Fruit fly (Drosophila melanogaster) whole organism, wandering third instar larva: Measurements from ENCODE around the gene Uggt.
A peak's percentile ranks its signal among the peaks of the same experiment; 100 is the strongest.

ENCODE experiments used
- Abd-B ChIP-seq: fragments of >200 bp; optimal IDR thresholded peaks from 2 replicates; lab custom pipeline; 2017; ENCODE audit warnings: missing biosample characterization, missing genetic modification characterization
- CG32264 ChIP-seq: fragments of 200-800 bp; sonication (Bioruptor generic); optimal IDR thresholded peaks from 2 replicates; lab custom pipeline; 2016; ENCODE audit warnings: missing biosample characterization, missing genetic modification characterization
- CG9705 ChIP-seq: fragments of 200-800 bp; sonication (Bioruptor generic); optimal IDR thresholded peaks from 2 replicates; lab custom pipeline; 2018; ENCODE audit warnings: missing biosample characterization, mild to moderate bottlenecking, missing genetic modification characterization
- CrebA ChIP-seq: fragments of 200-800 bp; sonication (Bioruptor generic); optimal IDR thresholded peaks from 2 replicates; lab custom pipeline; 2016; ENCODE audit warnings: missing biosample characterization, mild to moderate bottlenecking, missing genetic modification characterization, borderline replicate concordance
- Dfd ChIP-seq: fragments of >200 bp; optimal IDR thresholded peaks from 2 replicates; lab custom pipeline; 2017; ENCODE audit warnings: missing biosample characterization, missing genetic modification characterization
- Dif ChIP-seq: fragments of 200-275, 200-300 bp; sonication (Bioruptor generic); optimal IDR thresholded peaks from 2 replicates; lab custom pipeline; 2018; ENCODE audit warnings: missing biosample characterization, missing genetic modification characterization; ENCODE audit not compliant: partially characterized antibody
- GATAd ChIP-seq: sonication (Bioruptor generic); optimal IDR thresholded peaks from 2 replicates; lab custom pipeline; 2016; ENCODE audit warnings: missing biosample characterization, missing genetic modification characterization
- HLH106 ChIP-seq: fragments of 200-800 bp; optimal IDR thresholded peaks from 3 replicates; lab custom pipeline; 2019; ENCODE audit warnings: missing biosample characterization, mild to moderate bottlenecking, missing genetic modification characterization, moderate library complexity
- Hnf4 ChIP-seq: fragments of 200-800 bp; sonication (Bioruptor generic); optimal IDR thresholded peaks from 2 replicates; lab custom pipeline; 2016; ENCODE audit warnings: missing biosample characterization, mild to moderate bottlenecking, missing genetic modification characterization
- Hr78 ChIP-seq: fragments of >200 bp; optimal IDR thresholded peaks from 2 replicates; lab custom pipeline; 2017; ENCODE audit warnings: missing biosample characterization, missing genetic modification characterization
- Hr83 ChIP-seq: fragments of 200-300 bp; sonication (Bioruptor generic); optimal IDR thresholded peaks from 2 replicates; lab custom pipeline; 2016; ENCODE audit warnings: missing biosample characterization, mild to moderate bottlenecking, missing genetic modification characterization, moderate library complexity; ENCODE audit not compliant: poor library complexity, severe bottlenecking
- Jra ChIP-seq: sonication (Bioruptor generic); optimal IDR thresholded peaks from 2 replicates; lab custom pipeline; 2016; ENCODE audit warnings: missing biosample characterization, missing genetic modification characterization
- Mio ChIP-seq: sonication (Bioruptor generic); optimal IDR thresholded peaks from 2 replicates; lab custom pipeline; 2016; ENCODE audit warnings: missing biosample characterization, missing genetic modification characterization
- Myc ChIP-seq: fragments of >200 bp; optimal IDR thresholded peaks from 2 replicates; lab custom pipeline; 2017
- N ChIP-seq: fragments of >200 bp; optimal IDR thresholded peaks from 2 replicates; lab custom pipeline; 2018; ENCODE audit warnings: missing biosample characterization, missing external identifiers, missing genetic modification characterization
- OdsH ChIP-seq: fragments of 200-800 bp; sonication (Bioruptor generic); optimal IDR thresholded peaks from 2 replicates; lab custom pipeline; 2016; ENCODE audit warnings: missing biosample characterization, mild to moderate bottlenecking, missing genetic modification characterization
- Rel ChIP-seq, 2 experiments: fragments of 200-800 bp; sonication (Bioruptor generic) in 1 of 2; optimal IDR thresholded peaks; 2 replicates in 1 of 2; 3 replicates in 1 of 2; lab custom pipeline; 2016 to 2019; ENCODE audit warnings: mild to moderate bottlenecking in 2 of 2, missing biosample characterization in 2 of 2, missing genetic modification characterization in 2 of 2, moderate library complexity in 1 of 2
- Sp1 ChIP-seq: fragments of 200-800 bp; sonication (Bioruptor generic); optimal IDR thresholded peaks from 3 replicates; lab custom pipeline; 2019; ENCODE audit warnings: missing biosample characterization, mild to moderate bottlenecking, missing genetic modification characterization, moderate library complexity
- Vsx2 ChIP-seq: fragments of 200-300, 225-300 bp; sonication (Bioruptor generic); optimal IDR thresholded peaks from 2 replicates; lab custom pipeline; 2018; ENCODE audit warnings: missing biosample characterization, missing genetic modification characterization; ENCODE audit not compliant: partially characterized antibody
- br ChIP-seq: fragments of 200-800 bp; sonication (Bioruptor generic); optimal IDR thresholded peaks from 2 replicates; lab custom pipeline; 2016; ENCODE audit warnings: missing biosample characterization, missing genetic modification characterization
- brk ChIP-seq: fragments of 200-800 bp; sonication (Bioruptor generic); optimal IDR thresholded peaks from 2 replicates; lab custom pipeline; 2016; ENCODE audit warnings: missing biosample characterization, mild to moderate bottlenecking, missing genetic modification characterization
- dl ChIP-seq, 2 experiments: fragments of 175-275, 200-275 bp in 1 of 2; fragments of 200-275 bp in 1 of 2; sonication (Bioruptor generic); optimal IDR thresholded peaks; lab custom pipeline; 2018; ENCODE audit warnings: mild to moderate bottlenecking in 2 of 2, missing biosample characterization in 2 of 2, missing genetic modification characterization in 2 of 2, moderate library complexity in 2 of 2; ENCODE audit not compliant: partially characterized antibody in 2 of 2, insufficient read depth in 1 of 2
- dmrt93B ChIP-seq: fragments of 200-800 bp; sonication (Bioruptor generic); optimal IDR thresholded peaks from 2 replicates; lab custom pipeline; 2018; ENCODE audit warnings: missing biosample characterization, mild to moderate bottlenecking, missing genetic modification characterization
- dsf ChIP-seq: sonication (Bioruptor generic); optimal IDR thresholded peaks from 2 replicates; lab custom pipeline; 2016; ENCODE audit warnings: missing biosample characterization, missing genetic modification characterization, borderline replicate concordance
- ey ChIP-seq: fragments of 200-800 bp; sonication (Bioruptor generic); optimal IDR thresholded peaks from 2 replicates; lab custom pipeline; 2016; ENCODE audit warnings: missing biosample characterization, missing genetic modification characterization
- foxo ChIP-seq, 2 experiments: fragments of 200-800 bp; sonication (Bioruptor generic); optimal IDR thresholded peaks; 2 replicates in 1 of 2; 3 replicates in 1 of 2; lab custom pipeline; 2016 to 2017; ENCODE audit warnings: missing biosample characterization in 2 of 2, missing genetic modification characterization in 2 of 2
- fru ChIP-seq: fragments of 200-800 bp; sonication (Bioruptor generic); optimal IDR thresholded peaks from 3 replicates; lab custom pipeline; 2016; ENCODE audit warnings: missing biosample characterization, mild to moderate bottlenecking, missing genetic modification characterization
- h ChIP-seq: fragments of 200-800 bp; sonication (Bioruptor generic); optimal IDR thresholded peaks from 3 replicates; lab custom pipeline; 2016; ENCODE audit warnings: missing biosample characterization, mild to moderate bottlenecking, missing genetic modification characterization
- jim ChIP-seq: fragments of 175-275, 200-325 bp; sonication (Bioruptor generic); optimal IDR thresholded peaks from 2 replicates; lab custom pipeline; 2016; ENCODE audit warnings: missing biosample characterization, mild to moderate bottlenecking, missing genetic modification characterization
- lola ChIP-seq: fragments of >200 bp; optimal IDR thresholded peaks from 2 replicates; lab custom pipeline; 2017; ENCODE audit warnings: missing biosample characterization, missing genetic modification characterization
- pan ChIP-seq: fragments of >200 bp; optimal IDR thresholded peaks from 2 replicates; lab custom pipeline; 2017
- psq ChIP-seq: fragments of 200-800 bp; sonication (Bioruptor generic); optimal IDR thresholded peaks from 3 replicates; lab custom pipeline; 2017; ENCODE audit warnings: missing biosample characterization, mild to moderate bottlenecking, missing genetic modification characterization, moderate library complexity
- rgr ChIP-seq: fragments of 200-800 bp; sonication (Bioruptor generic); optimal IDR thresholded peaks from 3 replicates; lab custom pipeline; 2016; ENCODE audit warnings: missing biosample characterization, mild to moderate bottlenecking, missing genetic modification characterization
- sage ChIP-seq: fragments of 200-800 bp; sonication (Bioruptor generic); optimal IDR thresholded peaks from 2 replicates; lab custom pipeline; 2016; ENCODE audit warnings: missing biosample characterization, mild to moderate bottlenecking, missing genetic modification characterization
- sv ChIP-seq: fragments of 200-800 bp; sonication (Bioruptor generic); optimal IDR thresholded peaks from 3 replicates; lab custom pipeline; 2016; ENCODE audit warnings: missing biosample characterization, missing genetic modification characterization
- tai ChIP-seq: sonication (Bioruptor generic); optimal IDR thresholded peaks from 2 replicates; lab custom pipeline; 2016; ENCODE audit warnings: missing biosample characterization, missing genetic modification characterization
- usp ChIP-seq: fragments of >200 bp; optimal IDR thresholded peaks from 2 replicates; lab custom pipeline; 2017; ENCODE audit warnings: missing biosample characterization, missing genetic modification characterization
- woc ChIP-seq: sonication (Bioruptor generic); optimal IDR thresholded peaks from 2 replicates; lab custom pipeline; 2016; ENCODE audit warnings: missing biosample characterization, mild to moderate bottlenecking, missing genetic modification characterization

The Uggt gene

dm6 chr3L:18901411-18901810, 28.9 kb downstream of the Uggt start, which contains the start of the genes arx and CG6843:
TSS of gene arx (minus strand) at chr3L:18901554.
TSS of gene CG6843 (plus strand) at chr3L:18901594.
- TF ChIP-seq CrebA (no peak), CG9705 (no peak), CG32264 (no peak), OdsH (no peak), dmrt93B (no peak), Mio (GFP tag; lab: Kevin White, UChicago) (no peak), sage (GFP tag; lab: Kevin White, UChicago) (no peak), rgr (GFP tag; lab: Kevin White, UChicago) (peak; percentile 22), ey (GFP tag; lab: Kevin White, UChicago) (no peak), Hnf4 (GFP tag; lab: Kevin White, UChicago) (no peak), jim (GFP tag; lab: Kevin White, UChicago) (no peak), br (GFP tag; lab: Kevin White, UChicago) (no peak), psq (GFP tag; lab: Kevin White, UChicago) (peak; percentile 54), pan (no peak), Vsx2 (no peak), Jra (GFP tag; lab: Kevin White, UChicago) (no peak), brk (GFP tag; lab: Kevin White, UChicago) (no peak), Hr83 (GFP tag; lab: Kevin White, UChicago) (peak; percentile 33), fru (peak; percentile 35), Abd-B (no peak), Sp1 (GFP tag; lab: Kevin White, UChicago) (no peak), Myc (lab: Kevin White, UChicago) (no peak), foxo (GFP tag; optimal IDR thresholded peaks at IDR 0.05; lab: Kevin White, UChicago) (no peak), Dif (GFP tag; lab: Kevin White, UChicago) (no peak), HLH106 (tag; lab: Kevin White, UChicago) (no peak), N (no peak), dl (GFP tag; optimal IDR thresholded peaks at IDR 0.05; lab: Kevin White, UChicago; ENCODE audit: insufficient read depth in 1 of 2, partially characterized antibody in 2 of 2) (no peak), GATAd (GFP tag; lab: Kevin White, UChicago) (no peak), usp (GFP tag; lab: Kevin White, UChicago) (no peak), Rel (GFP tag; optimal IDR thresholded peaks at IDR 0.05; lab: Kevin White, UChicago) (no peak), Rel (tag; optimal IDR thresholded peaks at IDR 0.05; lab: Kevin White, UChicago) (peak; percentile 91), woc (no peak), tai (no peak), Hr78 (GFP tag; lab: Kevin White, UChicago) (no peak), lola (GFP tag; lab: Kevin White, UChicago) (no peak), sv (GFP tag; lab: Kevin White, UChicago) (no peak), dsf (GFP tag; lab: Kevin White, UChicago) (no peak), Dfd (GFP tag; lab: Kevin White, UChicago) (no peak), h (no peak)

DNA sequence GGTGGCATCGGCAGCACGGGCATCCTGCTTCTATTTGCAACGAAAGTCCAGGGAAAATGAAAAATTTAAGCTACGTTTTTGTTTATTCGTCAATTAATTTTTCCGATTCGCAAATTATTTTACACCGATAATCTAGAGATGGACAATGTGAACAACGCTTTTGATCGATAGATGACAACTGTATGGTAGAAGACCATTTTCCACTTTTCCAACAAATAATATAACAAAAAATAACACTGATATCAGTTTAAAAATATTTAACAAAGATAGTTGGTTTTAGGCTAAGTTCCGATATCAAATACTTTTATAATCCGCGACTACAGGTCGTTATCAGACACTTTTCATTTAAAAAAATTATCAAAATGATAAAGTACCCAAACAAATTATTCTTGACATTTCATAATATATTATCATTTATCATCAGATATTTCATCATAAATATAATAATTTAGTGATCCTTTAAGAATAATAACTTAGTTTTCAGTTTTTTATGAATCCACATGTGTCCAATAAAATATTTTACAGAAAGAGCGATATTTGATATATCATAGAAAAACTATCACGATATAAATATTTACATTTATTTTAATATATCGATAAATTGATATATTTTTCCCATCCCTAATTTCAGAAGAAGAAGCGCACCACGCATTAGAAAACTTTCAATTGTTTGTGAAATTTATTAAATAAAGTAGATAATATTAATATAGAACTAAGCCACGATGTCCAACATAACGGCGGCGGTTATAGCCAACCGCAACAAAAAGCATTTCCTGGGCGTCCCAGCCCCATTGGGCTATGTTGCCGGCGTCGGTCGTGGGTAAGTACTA, 32.4 kb downstream of the Uggt start, which contains the start of the genes CSN1b and Prp6:
Gene CSN1b, minus strand, starts transcription at position 159 of the 830 bp plus-strand sequence.
Gene Prp6, plus strand, starts transcription at position 601 of the 830 bp plus-strand sequence.
- TF ChIP-seq Myc (lab: Kevin White, UChicago): no peak
- peak; percentile 7 for TF ChIP-seq psq (GFP tag; lab: Kevin White, UChicago)
- TF ChIP-seq woc: peak; percentile 46
